Fruit fly (Drosophila melanogaster) whole organism, wandering third instar larva: ENCODE measurements around the gene fbl.
A peak's percentile ranks its signal among the peaks of the same experiment; 100 is the strongest.

Experiments
- Abd-B ChIP-seq: fragments of >200 bp; optimal IDR thresholded peaks from 2 replicates; lab custom pipeline; 2017; ENCODE audit warnings: missing biosample characterization, missing genetic modification characterization
- CG9705 ChIP-seq: fragments of 200-800 bp; sonication (Bioruptor generic); optimal IDR thresholded peaks from 2 replicates; lab custom pipeline; 2018; ENCODE audit warnings: missing biosample characterization, mild to moderate bottlenecking, missing genetic modification characterization
- CrebA ChIP-seq: fragments of 200-800 bp; sonication (Bioruptor generic); optimal IDR thresholded peaks from 2 replicates; lab custom pipeline; 2016; ENCODE audit warnings: missing biosample characterization, mild to moderate bottlenecking, missing genetic modification characterization, borderline replicate concordance
- Dfd ChIP-seq: fragments of >200 bp; optimal IDR thresholded peaks from 2 replicates; lab custom pipeline; 2017; ENCODE audit warnings: missing biosample characterization, missing genetic modification characterization
- Dif ChIP-seq: fragments of 200-275, 200-300 bp; sonication (Bioruptor generic); optimal IDR thresholded peaks from 2 replicates; lab custom pipeline; 2018; ENCODE audit warnings: missing biosample characterization, missing genetic modification characterization; ENCODE audit not compliant: partially characterized antibody
- Hr78 ChIP-seq: fragments of >200 bp; optimal IDR thresholded peaks from 2 replicates; lab custom pipeline; 2017; ENCODE audit warnings: missing biosample characterization, missing genetic modification characterization
- Hr83 ChIP-seq: fragments of 200-300 bp; sonication (Bioruptor generic); optimal IDR thresholded peaks from 2 replicates; lab custom pipeline; 2016; ENCODE audit warnings: missing biosample characterization, mild to moderate bottlenecking, missing genetic modification characterization, moderate library complexity; ENCODE audit not compliant: poor library complexity, severe bottlenecking
- Jra ChIP-seq: sonication (Bioruptor generic); optimal IDR thresholded peaks from 2 replicates; lab custom pipeline; 2016; ENCODE audit warnings: missing biosample characterization, missing genetic modification characterization
- Mio ChIP-seq: sonication (Bioruptor generic); optimal IDR thresholded peaks from 2 replicates; lab custom pipeline; 2016; ENCODE audit warnings: missing biosample characterization, missing genetic modification characterization
- N ChIP-seq: fragments of >200 bp; optimal IDR thresholded peaks from 2 replicates; lab custom pipeline; 2018; ENCODE audit warnings: missing biosample characterization, missing external identifiers, missing genetic modification characterization
- OdsH ChIP-seq: fragments of 200-800 bp; sonication (Bioruptor generic); optimal IDR thresholded peaks from 2 replicates; lab custom pipeline; 2016; ENCODE audit warnings: missing biosample characterization, mild to moderate bottlenecking, missing genetic modification characterization
- Rel ChIP-seq, 2 experiments: fragments of 200-800 bp; sonication (Bioruptor generic) in 1 of 2; optimal IDR thresholded peaks; 2 replicates in 1 of 2; 3 replicates in 1 of 2; lab custom pipeline; 2016 to 2019; ENCODE audit warnings: mild to moderate bottlenecking in 2 of 2, missing biosample characterization in 2 of 2, missing genetic modification characterization in 2 of 2, moderate library complexity in 1 of 2
- Vsx2 ChIP-seq: fragments of 200-300, 225-300 bp; sonication (Bioruptor generic); optimal IDR thresholded peaks from 2 replicates; lab custom pipeline; 2018; ENCODE audit warnings: missing biosample characterization, missing genetic modification characterization; ENCODE audit not compliant: partially characterized antibody
- brk ChIP-seq: fragments of 200-800 bp; sonication (Bioruptor generic); optimal IDR thresholded peaks from 2 replicates; lab custom pipeline; 2016; ENCODE audit warnings: missing biosample characterization, mild to moderate bottlenecking, missing genetic modification characterization
- dl ChIP-seq, 2 experiments: fragments of 175-275, 200-275 bp in 1 of 2; fragments of 200-275 bp in 1 of 2; sonication (Bioruptor generic); optimal IDR thresholded peaks; lab custom pipeline; 2018; ENCODE audit warnings: mild to moderate bottlenecking in 2 of 2, missing biosample characterization in 2 of 2, missing genetic modification characterization in 2 of 2, moderate library complexity in 2 of 2; ENCODE audit not compliant: partially characterized antibody in 2 of 2, insufficient read depth in 1 of 2
- dsf ChIP-seq: sonication (Bioruptor generic); optimal IDR thresholded peaks from 2 replicates; lab custom pipeline; 2016; ENCODE audit warnings: missing biosample characterization, missing genetic modification characterization, borderline replicate concordance
- foxo ChIP-seq, 2 experiments: fragments of 200-800 bp; sonication (Bioruptor generic); optimal IDR thresholded peaks; 2 replicates in 1 of 2; 3 replicates in 1 of 2; lab custom pipeline; 2016 to 2017; ENCODE audit warnings: missing biosample characterization in 2 of 2, missing genetic modification characterization in 2 of 2
- fru ChIP-seq: fragments of 200-800 bp; sonication (Bioruptor generic); optimal IDR thresholded peaks from 3 replicates; lab custom pipeline; 2016; ENCODE audit warnings: missing biosample characterization, mild to moderate bottlenecking, missing genetic modification characterization
- h ChIP-seq: fragments of 200-800 bp; sonication (Bioruptor generic); optimal IDR thresholded peaks from 3 replicates; lab custom pipeline; 2016; ENCODE audit warnings: missing biosample characterization, mild to moderate bottlenecking, missing genetic modification characterization
- jim ChIP-seq: fragments of 175-275, 200-325 bp; sonication (Bioruptor generic); optimal IDR thresholded peaks from 2 replicates; lab custom pipeline; 2016; ENCODE audit warnings: missing biosample characterization, mild to moderate bottlenecking, missing genetic modification characterization
- lola ChIP-seq: fragments of >200 bp; optimal IDR thresholded peaks from 2 replicates; lab custom pipeline; 2017; ENCODE audit warnings: missing biosample characterization, missing genetic modification characterization
- pan ChIP-seq: fragments of >200 bp; optimal IDR thresholded peaks from 2 replicates; lab custom pipeline; 2017
- psq ChIP-seq: fragments of 200-800 bp; sonication (Bioruptor generic); optimal IDR thresholded peaks from 3 replicates; lab custom pipeline; 2017; ENCODE audit warnings: missing biosample characterization, mild to moderate bottlenecking, missing genetic modification characterization, moderate library complexity
- rgr ChIP-seq: fragments of 200-800 bp; sonication (Bioruptor generic); optimal IDR thresholded peaks from 3 replicates; lab custom pipeline; 2016; ENCODE audit warnings: missing biosample characterization, mild to moderate bottlenecking, missing genetic modification characterization
- sage ChIP-seq: fragments of 200-800 bp; sonication (Bioruptor generic); optimal IDR thresholded peaks from 2 replicates; lab custom pipeline; 2016; ENCODE audit warnings: missing biosample characterization, mild to moderate bottlenecking, missing genetic modification characterization
- sv ChIP-seq: fragments of 200-800 bp; sonication (Bioruptor generic); optimal IDR thresholded peaks from 3 replicates; lab custom pipeline; 2016; ENCODE audit warnings: missing biosample characterization, missing genetic modification characterization
- tai ChIP-seq: sonication (Bioruptor generic); optimal IDR thresholded peaks from 2 replicates; lab custom pipeline; 2016; ENCODE audit warnings: missing biosample characterization, missing genetic modification characterization
- usp ChIP-seq: fragments of >200 bp; optimal IDR thresholded peaks from 2 replicates; lab custom pipeline; 2017; ENCODE audit warnings: missing biosample characterization, missing genetic modification characterization
- woc ChIP-seq: sonication (Bioruptor generic); optimal IDR thresholded peaks from 2 replicates; lab custom pipeline; 2016; ENCODE audit warnings: missing biosample characterization, mild to moderate bottlenecking, missing genetic modification characterization

fbl gene

DNA sequence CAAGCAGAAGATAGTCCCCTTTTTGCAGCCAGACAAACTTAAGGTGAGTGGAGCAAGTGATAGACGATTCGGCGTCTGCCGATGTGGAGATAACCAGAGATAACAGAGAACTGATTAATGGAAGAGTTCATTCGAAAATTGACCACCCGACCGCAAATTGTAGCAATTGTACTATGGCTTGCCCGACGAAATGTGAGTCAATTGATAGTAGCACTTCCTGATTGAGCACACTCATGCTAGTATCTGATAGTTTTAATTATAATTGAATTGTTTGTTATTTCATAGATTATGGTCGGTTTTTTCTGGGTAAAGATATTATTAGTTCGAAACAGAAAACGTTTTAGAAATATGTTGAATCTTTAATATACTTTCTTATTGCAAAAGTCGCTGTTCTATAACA lies 29.9 kb upstream of the fbl start:
- TF ChIP-seq brk (GFP tag; lab: Kevin White, UChicago) = no peak
- no peak for TF ChIP-seq CG9705 (GFP tag; lab: Kevin White, UChicago)
- no peak for TF ChIP-seq woc (GFP tag; lab: Kevin White, UChicago)
- TF ChIP-seq Dfd (GFP tag; lab: Kevin White, UChicago) = no peak
- no peak for TF ChIP-seq Hr78 (GFP tag; lab: Kevin White, UChicago)
- TF ChIP-seq CrebA (GFP tag; lab: Kevin White, UChicago) = no peak
- TF ChIP-seq fru (GFP tag; lab: Kevin White, UChicago) = no peak
- no peak for TF ChIP-seq Hr83 (GFP tag; lab: Kevin White, UChicago)
- no peak for TF ChIP-seq Abd-B
- no peak for TF ChIP-seq rgr
- no peak for TF ChIP-seq sv
- no peak for TF ChIP-seq N (GFP tag; lab: Kevin White, UChicago)
- TF ChIP-seq usp (GFP tag; lab: Kevin White, UChicago) = no peak
- no peak for TF ChIP-seq Vsx2 (GFP tag; lab: Kevin White, UChicago)
- TF ChIP-seq Rel (GFP tag; optimal IDR thresholded peaks at IDR 0.05; lab: Kevin White, UChicago) = no peak
- TF ChIP-seq Rel (tag; optimal IDR thresholded peaks at IDR 0.05; lab: Kevin White, UChicago) = no peak
- TF ChIP-seq pan (lab: Kevin White, UChicago) = no peak
- no peak for TF ChIP-seq Jra (GFP tag; lab: Kevin White, UChicago)
- TF ChIP-seq psq = no peak

DNA sequence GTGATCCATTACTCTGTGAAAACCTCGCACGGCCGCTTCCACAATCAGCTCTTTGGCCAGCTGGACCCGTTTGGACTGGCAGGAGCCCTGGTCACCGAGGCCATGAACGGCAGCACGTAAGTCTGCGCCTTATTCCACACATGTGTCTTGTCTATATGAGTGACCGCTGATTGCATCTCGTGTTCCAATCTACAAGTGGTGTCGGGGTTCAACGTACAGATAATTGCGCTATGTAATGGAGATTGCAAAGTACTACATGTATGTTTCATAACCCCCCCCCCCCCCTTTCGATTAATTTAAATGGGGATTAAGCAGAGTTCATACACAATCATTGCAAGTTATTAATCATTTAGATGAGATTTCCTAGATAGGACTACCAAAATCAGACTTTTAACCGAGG lies 29.4 kb upstream of the fbl start:
- TF ChIP-seq lola (GFP tag; lab: Kevin White, UChicago) (no peak), Rel (GFP tag; optimal IDR thresholded peaks at IDR 0.05; lab: Kevin White, UChicago) (no peak), Rel (tag; optimal IDR thresholded peaks at IDR 0.05; lab: Kevin White, UChicago) (peak; percentile 2), Vsx2 (GFP tag; lab: Kevin White, UChicago) (no peak), dl (GFP tag; optimal IDR thresholded peaks at IDR 0.05; lab: Kevin White, UChicago; ENCODE audit: insufficient read depth in 1 of 2, partially characterized antibody in 2 of 2) (no peak), foxo (GFP tag; optimal IDR thresholded peaks at IDR 0.05; lab: Kevin White, UChicago) (no peak)

DNA sequence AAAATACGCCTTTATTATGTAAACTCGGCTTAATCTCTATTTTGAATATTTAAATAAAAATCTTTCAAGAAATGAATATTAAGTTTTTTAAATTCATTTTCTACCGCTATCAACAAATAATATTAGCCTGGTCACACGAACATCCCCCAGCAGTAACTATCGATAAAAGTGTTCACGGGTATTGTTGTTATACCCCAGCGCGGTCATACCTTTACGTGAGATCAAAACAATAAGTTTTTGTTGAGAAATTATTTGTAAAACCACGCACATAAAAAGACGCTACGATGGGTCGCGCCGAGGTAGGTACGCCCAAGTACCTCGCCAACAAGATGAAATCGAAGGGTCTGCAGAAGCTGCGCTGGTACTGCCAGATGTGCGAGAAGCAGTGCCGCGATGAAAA lies 27.6 kb upstream of the fbl start, which contains the start of gene kin17:
TSS of gene kin17 (plus strand) at position 195 of the 400 bp plus-strand sequence.
- peak; percentile 75 for TF ChIP-seq Vsx2 (GFP tag; lab: Kevin White, UChicago)
- no peak for TF ChIP-seq sv
- TF ChIP-seq Rel (GFP tag; optimal IDR thresholded peaks at IDR 0.05; lab: Kevin White, UChicago) = no peak
- TF ChIP-seq Rel (tag; optimal IDR thresholded peaks at IDR 0.05; lab: Kevin White, UChicago) = peak; percentile 12

DNA sequence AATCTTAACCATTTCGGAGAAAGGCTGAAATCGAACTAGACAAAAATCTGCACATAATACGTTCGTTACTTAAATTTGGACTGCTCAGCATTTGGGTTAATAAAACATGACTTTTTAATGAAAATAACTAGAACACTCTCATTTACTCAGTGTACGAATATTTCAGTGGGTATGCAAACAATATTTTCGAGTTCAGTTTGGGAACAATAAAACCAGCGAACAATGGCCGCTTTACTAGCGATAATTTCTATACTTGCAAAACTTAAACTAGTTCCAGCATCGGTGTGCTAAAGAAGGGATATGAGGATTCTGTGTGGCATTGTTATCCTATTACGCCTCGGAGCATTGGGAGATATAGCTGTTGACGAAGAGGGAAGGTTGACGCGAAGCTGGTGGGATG lies 26.0 kb upstream of the fbl start, which contains the start of gene CG5665:
TSS of gene CG5665 (plus strand) at position 301 of the 400 bp plus-strand sequence.
- TF ChIP-seq N (GFP tag; lab: Kevin White, UChicago) (no peak), jim (GFP tag; lab: Kevin White, UChicago) (no peak), h (GFP tag; lab: Kevin White, UChicago) (no peak), tai (GFP tag; lab: Kevin White, UChicago) (no peak), sv (no peak), Hr78 (GFP tag; lab: Kevin White, UChicago) (no peak), Mio (no peak), OdsH (GFP tag; lab: Kevin White, UChicago) (no peak), lola (GFP tag; lab: Kevin White, UChicago) (no peak), CG9705 (GFP tag; lab: Kevin White, UChicago) (no peak), rgr (no peak), dsf (GFP tag; lab: Kevin White, UChicago) (no peak)
- TF ChIP-seq, all 38 proteins: peak for 0

DNA sequence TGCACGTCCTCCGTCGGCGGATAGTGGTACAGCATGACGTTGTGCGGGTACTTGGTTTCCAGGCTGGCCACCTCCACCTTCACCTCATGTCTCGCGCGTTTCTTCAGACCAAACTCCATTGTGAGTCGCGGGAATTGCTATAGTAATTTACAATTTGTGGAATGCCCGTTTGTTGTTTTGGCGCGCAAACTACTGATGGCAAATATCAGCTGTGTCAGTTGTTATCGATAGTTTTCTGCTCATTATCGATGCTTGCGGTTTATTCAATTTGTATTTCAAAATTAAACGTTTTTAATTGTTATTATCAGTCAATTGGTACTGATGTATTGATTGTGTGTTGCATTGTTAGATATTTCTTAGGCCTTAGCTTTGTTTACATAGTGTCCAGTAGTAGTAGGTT lies 22.8 kb upstream of the fbl start, which contains the start of gene Prim2:
TSS of gene Prim2 (minus strand) at position 197 of the 400 bp plus-strand sequence.
- TF ChIP-seq sage (no peak), Rel (GFP tag; optimal IDR thresholded peaks at IDR 0.05; lab: Kevin White, UChicago) (no peak), Rel (tag; optimal IDR thresholded peaks at IDR 0.05; lab: Kevin White, UChicago) (peak; percentile 71)

DNA sequence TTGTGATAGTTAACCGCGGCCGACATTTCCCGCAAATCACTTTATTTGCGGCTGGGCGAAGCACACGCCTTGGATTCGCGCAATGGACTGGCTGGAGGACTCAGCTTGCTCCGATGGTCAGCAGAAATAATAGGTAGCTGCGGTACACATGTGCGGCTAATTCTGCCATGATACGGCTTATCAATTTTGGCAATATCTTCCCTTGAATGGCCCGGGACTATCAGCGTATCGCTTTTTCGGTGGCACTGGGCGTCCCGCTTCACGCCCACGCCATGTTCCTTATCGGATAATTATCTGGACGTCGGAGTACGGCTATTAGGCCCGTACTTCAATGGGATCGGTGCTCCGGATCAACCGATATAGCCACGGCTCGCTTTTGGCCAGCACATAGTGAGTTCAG lies 18.2 kb upstream of the fbl start:
- no peak for TF ChIP-seq Rel (GFP tag; optimal IDR thresholded peaks at IDR 0.05; lab: Kevin White, UChicago)
- TF ChIP-seq Rel (tag; optimal IDR thresholded peaks at IDR 0.05; lab: Kevin White, UChicago) = peak; percentile 33
- TF ChIP-seq h (GFP tag; lab: Kevin White, UChicago) = peak; percentile 89
- TF ChIP-seq rgr = no peak
- peak; percentile 2 for TF ChIP-seq Dif (GFP tag; lab: Kevin White, UChicago)
- no peak for TF ChIP-seq tai (GFP tag; lab: Kevin White, UChicago)
- no peak for TF ChIP-seq Dfd (GFP tag; lab: Kevin White, UChicago)
